Worm (Caenorhabditis elegans) whole organism, L4 larva: Measurements from ENCODE around the gene asp-3.

ENCODE experiments used
- F10B5.3 ChIP-seq: sonication (generic microtip); optimal IDR thresholded peaks from 2 replicates; lab custom pipeline; 2016; ENCODE audit warnings: mild to moderate bottlenecking, missing genetic modification characterization, missing compliant biosample characterization
- F26F4.8 ChIP-seq: fragments of 200-800 bp; sonication (Bioruptor generic); conservative IDR thresholded peaks from 2 replicates; pipeline ENCODE4 v1.3.6; 2022; ENCODE audit warnings: missing genetic modification characterization, missing compliant biosample characterization
- R02D3.7 ChIP-seq: fragments of 150-350 bp; sonication (generic microtip); optimal IDR thresholded peaks from 3 replicates; lab custom pipeline; 2014; ENCODE audit warnings: missing biosample characterization, missing genetic modification characterization
- ZK546.5 ChIP-seq, 2 experiments: sonication (generic microtip); optimal IDR thresholded peaks; 2 replicates each; lab custom pipeline; 2017; ENCODE audit warnings: missing biosample characterization in 2 of 2, missing genetic modification characterization in 2 of 2
- aha-1 ChIP-seq: fragments of 150-350 bp; peaks from one replicate; lab custom pipeline; 2014; ENCODE audit warnings: missing biosample characterization, missing genetic modification characterization
- aly-2 ChIP-seq: sonication (generic microtip); optimal IDR thresholded peaks from 2 replicates; lab custom pipeline; 2018; ENCODE audit warnings: missing biosample characterization, missing genetic modification characterization
- arid-1 ChIP-seq: fragments of 200-800 bp; sonication (Bioruptor generic); conservative IDR thresholded peaks from 2 replicates; pipeline ENCODE4 v1.3.6; 2022; ENCODE audit warnings: missing genetic modification reagents, missing genetic modification characterization, missing compliant biosample characterization
- attf-4 ChIP-seq: sonication (generic microtip); optimal IDR thresholded peaks from 3 replicates; lab custom pipeline; 2017; ENCODE audit warnings: missing biosample characterization, missing genetic modification characterization
- ceh-28 ChIP-seq: fragments of 150-350 bp; optimal IDR thresholded peaks from 2 replicates; lab custom pipeline; 2014; ENCODE audit warnings: missing biosample characterization, missing genetic modification reagents, missing genetic modification characterization
- daf-16 ChIP-seq, 3 experiments: sonication (generic microtip); optimal IDR thresholded peaks; 2 replicates each; lab custom pipeline; 2016 to 2017; ENCODE audit warnings: missing genetic modification characterization in 3 of 3, missing genetic modification reagents in 3 of 3, mild to moderate bottlenecking in 2 of 3, missing compliant biosample characterization in 2 of 3, missing biosample characterization in 1 of 3, moderate library complexity in 1 of 3
- daf-8 ChIP-seq: fragments of 200-800 bp; sonication (Bioruptor generic); IDR thresholded peaks from 2 replicates; pipeline ENCODE4 v1.3.6; 2022; ENCODE audit warnings: missing genetic modification characterization, missing compliant biosample characterization
- dmd-6 ChIP-seq: fragments of 200-800 bp; sonication (Bioruptor generic); IDR thresholded peaks from 2 replicates; pipeline ENCODE4 v1.3.6; 2022; ENCODE audit warnings: missing genetic modification reagents, missing genetic modification characterization, missing compliant biosample characterization
- dpl-1 ChIP-seq: fragments of 150-350 bp; optimal IDR thresholded peaks from 2 replicates; lab custom pipeline; 2014; ENCODE audit warnings: missing biosample characterization, missing genetic modification reagents, missing genetic modification characterization
- egl-27 ChIP-seq: sonication (generic microtip); optimal IDR thresholded peaks from 3 replicates; lab custom pipeline; 2017; ENCODE audit warnings: missing biosample characterization, missing genetic modification reagents, missing genetic modification characterization
- hif-1 ChIP-seq, 2 experiments: sonication (generic microtip); optimal IDR thresholded peaks; 2 replicates each; lab custom pipeline; 2016 to 2017; ENCODE audit warnings: missing compliant biosample characterization in 2 of 2, missing genetic modification characterization in 2 of 2, missing genetic modification reagents in 2 of 2, missing genotype in 2 of 2, mild to moderate bottlenecking in 1 of 2
- hlh-11 ChIP-seq: fragments of 200-800 bp; sonication (Bioruptor generic); optimal IDR thresholded peaks from 2 replicates; lab custom pipeline; 2018; ENCODE audit warnings: mild to moderate bottlenecking, missing genetic modification characterization, missing compliant biosample characterization
- hlh-30 ChIP-seq: sonication (generic microtip); optimal IDR thresholded peaks from 2 replicates; lab custom pipeline; 2017; ENCODE audit warnings: antibody characterized with exemption, mild to moderate bottlenecking, missing genetic modification characterization, missing compliant biosample characterization; ENCODE audit not compliant: insufficient read depth
- hmg-1.1 ChIP-seq: fragments of 200-800 bp; sonication (Bioruptor generic); IDR thresholded peaks from 2 replicates; pipeline ENCODE4 v1.3.6; 2022; ENCODE audit warnings: missing genetic modification reagents, missing genetic modification characterization, missing compliant biosample characterization
- jun-1 ChIP-seq: fragments of 150-350 bp; optimal IDR thresholded peaks from 2 replicates; lab custom pipeline; 2014; ENCODE audit warnings: missing biosample characterization, missing genetic modification reagents, missing genetic modification characterization
- lin-13 ChIP-seq: fragments of 150-350 bp; optimal IDR thresholded peaks from 2 replicates; lab custom pipeline; 2014; ENCODE audit warnings: missing biosample characterization, missing genetic modification reagents, missing genetic modification characterization
- lin-15B ChIP-seq: fragments of 150-350 bp; sonication (generic microtip); optimal IDR thresholded peaks from 3 replicates; lab custom pipeline; 2014; ENCODE audit warnings: missing biosample characterization, missing genetic modification characterization
- lin-29 ChIP-seq: fragments of 200-800 bp; sonication (Bioruptor generic); IDR thresholded peaks from 2 replicates; pipeline ENCODE4 v1.3.6; 2022; ENCODE audit warnings: missing genetic modification reagents, missing genetic modification characterization, missing compliant biosample characterization
- lsy-2 ChIP-seq, 2 experiments: fragments of 150-350 bp in 1 of 2; sonication (generic microtip) in 1 of 2; optimal IDR thresholded peaks; 2 replicates each; lab custom pipeline; 2014 to 2017; ENCODE audit warnings: missing biosample characterization in 2 of 2, missing genetic modification characterization in 2 of 2
- madf-9 ChIP-seq: fragments of 200-800 bp; sonication (Bioruptor generic); conservative IDR thresholded peaks from 2 replicates; pipeline ENCODE4 v1.3.6; 2022; ENCODE audit warnings: missing genetic modification reagents, missing genetic modification characterization, missing compliant biosample characterization
- mdl-1 ChIP-seq, 2 experiments: fragments of 150-350 bp in 1 of 2; sonication (generic microtip) in 1 of 2; optimal IDR thresholded peaks; 2 replicates each; lab custom pipeline; 2014 to 2017; ENCODE audit warnings: missing biosample characterization in 2 of 2, missing genetic modification characterization in 2 of 2
- mep-1 ChIP-seq: fragments of 150-350 bp; sonication (generic microtip); optimal IDR thresholded peaks from 3 replicates; lab custom pipeline; 2014; ENCODE audit warnings: missing biosample characterization, missing genetic modification characterization
- mes-2 ChIP-seq: sonication (generic microtip); optimal IDR thresholded peaks from 2 replicates; lab custom pipeline; 2016; ENCODE audit warnings: missing genotype, mild to moderate bottlenecking, missing genetic modification characterization, missing compliant biosample characterization; ENCODE audit not compliant: poor library complexity, severe bottlenecking
- nhr-10 ChIP-seq: fragments of 150-350 bp; optimal IDR thresholded peaks from 2 replicates; lab custom pipeline; 2014; ENCODE audit warnings: missing biosample characterization, missing genetic modification characterization
- nhr-25 ChIP-seq: sonication (generic microtip); optimal IDR thresholded peaks from 2 replicates; lab custom pipeline; 2017; ENCODE audit warnings: missing genetic modification characterization, mild to moderate bottlenecking, missing compliant biosample characterization, antibody characterized with exemption, moderate library complexity, borderline replicate concordance; ENCODE audit not compliant: insufficient read depth
- nhr-28 ChIP-seq: fragments of 150-350 bp; optimal IDR thresholded peaks from 2 replicates; lab custom pipeline; 2014; ENCODE audit warnings: missing biosample characterization, missing genetic modification characterization
- nhr-48 ChIP-seq: sonication (generic microtip); optimal IDR thresholded peaks from 2 replicates; lab custom pipeline; 2016; ENCODE audit warnings: mild to moderate bottlenecking, missing genetic modification characterization, missing compliant biosample characterization
- nhr-77 ChIP-seq: fragments of 150-350 bp; optimal IDR thresholded peaks from 2 replicates; lab custom pipeline; 2014; ENCODE audit warnings: missing biosample characterization, missing genetic modification characterization
- pqm-1 ChIP-seq: sonication (generic microtip); optimal IDR thresholded peaks from 2 replicates; lab custom pipeline; 2017; ENCODE audit warnings: missing biosample characterization, missing genetic modification characterization
- skn-1 ChIP-seq: fragments of 150-350 bp; optimal IDR thresholded peaks from 2 replicates; lab custom pipeline; 2014; ENCODE audit warnings: missing biosample characterization, missing genetic modification characterization
- tag-97 ChIP-seq: fragments of 200-800 bp; sonication (Bioruptor generic); IDR thresholded peaks from 2 replicates; pipeline ENCODE4 v1.3.6; 2022; ENCODE audit warnings: missing genetic modification characterization, missing compliant biosample characterization
- tra-1 ChIP-seq: fragments of 200-800 bp; sonication (Bioruptor generic); IDR thresholded peaks from 2 replicates; pipeline ENCODE4 v1.3.6; 2022; ENCODE audit warnings: missing genetic modification reagents, missing genetic modification characterization, missing compliant biosample characterization
- unc-39 ChIP-seq: sonication (generic microtip); optimal IDR thresholded peaks from 2 replicates; lab custom pipeline; 2017; ENCODE audit warnings: missing biosample characterization, missing genetic modification characterization
- vab-7 ChIP-seq: fragments of 200-800 bp; sonication (Bioruptor generic); IDR thresholded peaks from 2 replicates; pipeline ENCODE4 v1.3.6; 2022; ENCODE audit warnings: missing genetic modification reagents, missing genetic modification characterization, missing compliant biosample characterization
- zfp-2 ChIP-seq: sonication (generic microtip); optimal IDR thresholded peaks from 2 replicates; lab custom pipeline; 2016; ENCODE audit warnings: mild to moderate bottlenecking, missing genetic modification characterization, missing compliant biosample characterization
- zip-11 ChIP-seq: fragments of 200-800 bp; sonication (Bioruptor generic); IDR thresholded peaks from 2 replicates; pipeline ENCODE4 v1.3.6; 2022; ENCODE audit warnings: missing genetic modification characterization, missing compliant biosample characterization

asp-3 gene

DNA sequence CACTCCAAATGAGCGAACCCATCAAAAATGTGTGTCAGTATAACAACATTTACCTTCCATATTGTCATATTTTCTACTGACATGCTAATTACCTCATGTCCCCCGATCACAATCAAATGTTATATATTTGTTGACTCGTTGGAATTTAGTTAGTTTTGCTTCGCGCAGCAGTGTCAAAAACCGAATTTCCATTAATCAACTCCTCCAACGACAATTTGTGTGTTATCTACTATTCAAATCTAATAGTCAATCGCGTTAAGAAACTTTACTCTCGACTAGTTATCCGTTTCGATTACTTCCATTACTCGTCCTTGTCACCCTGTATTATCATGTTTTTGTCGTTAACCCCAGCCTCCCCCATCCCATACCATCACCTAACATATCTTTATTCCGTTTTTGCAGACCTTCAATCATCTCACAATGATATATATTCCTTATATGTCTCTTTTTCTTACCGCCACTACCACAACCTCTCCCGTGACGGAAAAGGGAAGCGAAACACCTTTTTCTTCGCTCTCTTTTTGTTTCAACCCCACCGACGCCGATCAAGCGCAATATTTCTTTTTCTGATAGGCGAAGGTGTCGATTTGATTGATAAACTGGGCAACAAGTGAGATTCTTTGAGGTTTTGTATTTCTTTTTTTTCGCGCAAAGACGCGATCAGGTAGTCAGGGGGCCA is 5.1 kb downstream of the asp-3 start:
- TF ChIP-seq tag-97 (GFP tag; lab: Robert Waterston, UW) (no peak), attf-4 (tag; lab: Kevin White, UChicago) (no peak), pqm-1 (tag; lab: Kevin White, UChicago) (no peak), unc-39 (tag; lab: Kevin White, UChicago) (no peak), skn-1 (tag; lab: Kevin White, UChicago) (no peak), zip-11 (GFP tag; lab: Robert Waterston, UW) (no peak), tra-1 (peak; percentile 56; the same call in 1 of the 2 replicates), vab-7 (GFP tag; lab: Robert Waterston, UW) (no peak), daf-8 (GFP tag; lab: Robert Waterston, UW) (no peak), ceh-28 (tag; lab: Kevin White, UChicago) (no peak), nhr-28 (tag; lab: Kevin White, UChicago) (peak; percentile 20), F10B5.3 (no peak), lin-29 (GFP tag; lab: Robert Waterston, UW) (no peak), hlh-11 (tag; lab: Kevin White, UChicago) (peak; percentile 25), hlh-30 (tag; lab: Kevin White, UChicago) (peak; percentile 20), mes-2 (peak; percentile 26)

DNA sequence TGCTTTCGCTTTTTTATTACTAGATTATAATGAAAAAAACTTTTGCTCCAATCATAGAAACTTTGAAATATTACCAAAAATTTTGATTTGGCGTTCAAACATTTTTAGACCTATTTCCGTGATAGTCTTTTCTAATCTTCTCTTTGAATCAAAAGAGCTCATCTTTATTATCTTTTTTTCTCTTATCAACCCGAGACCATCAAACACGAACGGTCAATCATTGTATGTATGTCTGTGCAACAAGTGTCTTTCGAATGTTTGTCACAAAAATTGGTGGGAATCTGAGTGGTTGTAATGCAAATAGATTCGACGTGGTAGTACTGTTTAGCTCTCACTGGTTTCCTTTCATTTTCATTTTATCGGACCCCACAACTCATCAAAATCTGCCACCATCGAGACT is 8.9 kb downstream of the asp-3 start, which contains the start of gene M03A8.3:
Gene M03A8.3, plus strand, starts transcription at position 278 of the 400 bp plus-strand sequence.
- TF ChIP-seq nhr-10 (no peak), aha-1 (tag; lab: Kevin White, UChicago) (peak; percentile 71), hlh-11 (tag; lab: Kevin White, UChicago) (peak; percentile 19)

DNA sequence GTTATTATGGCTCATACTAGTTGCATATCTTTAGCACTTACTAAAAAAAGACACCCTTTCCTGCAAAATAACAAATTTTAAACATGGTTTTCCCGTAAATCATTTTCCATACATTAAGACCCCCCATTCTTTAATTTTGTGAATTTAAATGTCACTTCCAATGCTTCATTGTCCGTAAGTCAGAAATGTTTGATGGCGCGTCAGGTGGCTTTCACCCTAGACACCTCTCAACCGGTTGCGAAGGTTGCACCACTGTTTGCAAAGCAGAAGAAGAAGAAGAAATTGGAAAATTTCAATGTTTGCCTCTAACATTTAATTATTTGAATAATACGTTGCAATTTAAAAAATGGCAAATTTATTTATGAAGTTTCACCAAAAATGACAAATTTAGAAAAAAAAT is 10.7 kb downstream of the asp-3 start:
- no peak for TF ChIP-seq arid-1

DNA sequence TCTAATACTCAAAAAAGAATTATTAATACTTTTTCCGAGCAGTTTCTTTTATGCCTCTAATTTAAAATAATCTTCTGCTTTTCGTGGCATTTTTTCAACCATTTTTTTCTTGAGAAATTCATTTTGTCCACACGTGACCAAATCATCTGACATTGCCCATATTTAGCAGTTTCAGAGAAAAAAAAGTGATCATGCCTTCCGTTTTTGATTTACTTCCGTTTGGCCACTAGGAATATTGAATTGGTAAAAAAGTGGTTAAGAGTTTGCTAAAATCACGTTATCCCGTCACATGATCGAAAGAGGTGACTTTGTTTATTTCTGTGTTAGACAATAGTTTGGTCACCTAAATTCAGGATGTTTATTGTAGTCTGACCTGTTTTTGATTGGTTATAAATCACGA is 13.5 kb downstream of the asp-3 start:
- peak; percentile 69 for TF ChIP-seq hlh-30 (tag; lab: Kevin White, UChicago)
- TF ChIP-seq zfp-2 (tag; lab: Kevin White, UChicago), result no peak
- no peak for TF ChIP-seq jun-1 (tag; lab: Kevin White, UChicago)
- peak in 1 of 2 experiments; percentile 35 for TF ChIP-seq hif-1 (tag; optimal IDR thresholded peaks at IDR 0.05; lab: Kevin White, UChicago)
- peak; percentile 87 for TF ChIP-seq aha-1 (tag; lab: Kevin White, UChicago)
- no peak for TF ChIP-seq R02D3.7
- TF ChIP-seq F26F4.8, result no peak

DNA sequence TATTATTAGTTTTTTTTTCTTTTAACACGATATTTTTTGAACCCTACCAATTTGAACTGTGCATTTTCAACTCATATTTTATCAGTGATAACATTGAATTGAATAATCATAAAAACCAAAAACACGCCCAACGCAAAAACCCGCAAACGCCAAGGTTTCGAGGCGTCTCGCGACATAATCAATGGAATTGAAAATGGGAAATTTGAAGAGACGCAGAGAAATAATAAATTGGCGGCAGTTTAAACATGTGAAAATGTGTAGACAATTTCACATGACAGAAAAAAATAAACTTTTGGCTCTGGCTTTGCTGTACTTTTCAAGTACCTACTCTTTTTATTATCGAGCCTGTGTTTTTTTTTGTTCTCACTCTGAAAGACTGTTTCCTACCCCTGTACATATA is 14.0 kb downstream of the asp-3 start:
- TF ChIP-seq nhr-77 (tag; lab: Kevin White, UChicago) (peak; percentile 59), hmg-1.1 (peak; percentile 56), lin-15B (tag; lab: Kevin White, UChicago) (no peak), aly-2 (tag; lab: Kevin White, UChicago) (no peak), mdl-1 (tag; optimal IDR thresholded peaks at IDR 0.05; lab: Kevin White, UChicago) (peak in 1 of 2 experiments; percentile 49), nhr-28 (tag; lab: Kevin White, UChicago) (peak; percentile 71), pqm-1 (tag; lab: Kevin White, UChicago) (peak; percentile 74), madf-9 (no peak), mep-1 (peak; percentile 68), mes-2 (peak; percentile 47), daf-16 (GFP tag; optimal IDR thresholded peaks at IDR 0.05; lab: Kevin White, UChicago) (no peak), daf-16 (tag; optimal IDR thresholded peaks at IDR 0.05; lab: Kevin White, UChicago) (peak; percentile 87), egl-27 (no peak), hlh-30 (tag; lab: Kevin White, UChicago) (peak; percentile 92), ZK546.5 (tag; optimal IDR thresholded peaks at IDR 0.05; lab: Kevin White, UChicago) (no peak), dmd-6 (GFP tag; lab: Robert Waterston, UW) (peak; percentile 83), dpl-1 (GFP tag; lab: Kevin White, UChicago) (peak; percentile 84), hif-1 (tag; optimal IDR thresholded peaks at IDR 0.05; lab: Kevin White, UChicago) (peak in 1 of 2 experiments; percentile 39), lin-13 (GFP tag; lab: Kevin White, UChicago) (peak; percentile 16), hlh-11 (tag; lab: Kevin White, UChicago) (peak; percentile 86), nhr-48 (peak; percentile 66), lsy-2 (tag; optimal IDR thresholded peaks at IDR 0.05; lab: Kevin White, UChicago) (peak in 1 of 2 experiments; percentile 60), F26F4.8 (no peak), nhr-25 (peak; percentile 20)
